Fruit fly (Drosophila melanogaster) whole organism, pupa: Measurements from ENCODE around the gene Gcn5.

ENCODE experiments used
- CG14655 ChIP-seq: fragments of 200-800 bp; sonication (Bioruptor generic); optimal IDR thresholded peaks from 3 replicates; lab custom pipeline; 2017; ENCODE audit warnings: mild to moderate bottlenecking, missing biosample characterization, missing genetic modification reagents, missing genetic modification characterization
- CG32121 ChIP-seq: fragments of 200-800 bp; sonication (Bioruptor generic); IDR thresholded peaks from 2 replicates; pipeline ENCODE4 v1.3.6; 2022; ENCODE audit warnings: missing biosample characterization, missing genetic modification characterization
- CG34367 ChIP-seq: fragments of 200-800 bp; sonication (Bioruptor generic); optimal IDR thresholded peaks from 2 replicates; lab custom pipeline; 2018; ENCODE audit warnings: missing biosample characterization, mild to moderate bottlenecking, missing genetic modification characterization
- CG8301 ChIP-seq: fragments of 200-800 bp; sonication (Bioruptor generic); optimal IDR thresholded peaks from 2 replicates; lab custom pipeline; 2018; ENCODE audit warnings: missing biosample characterization, mild to moderate bottlenecking, missing genetic modification characterization
- CG9948 ChIP-seq: fragments of 200-800 bp; sonication (Bioruptor generic); optimal IDR thresholded peaks from 2 replicates; lab custom pipeline; 2018; ENCODE audit warnings: missing biosample characterization, mild to moderate bottlenecking, missing genetic modification characterization, moderate library complexity
- D1 ChIP-seq: fragments of 200-800 bp; sonication (Bioruptor generic); optimal IDR thresholded peaks from 2 replicates; lab custom pipeline; 2018; ENCODE audit warnings: missing biosample characterization, mild to moderate bottlenecking, missing genetic modification characterization, moderate library complexity
- EcR ChIP-seq: fragments of 200-800 bp; sonication (Bioruptor generic); optimal IDR thresholded peaks from 3 replicates; lab custom pipeline; 2019; ENCODE audit warnings: missing biosample characterization, missing genetic modification characterization, mild to moderate bottlenecking, moderate library complexity, missing genetic modification reagents
- Ets98B ChIP-seq: fragments of 200-800 bp; sonication (Bioruptor generic); IDR thresholded peaks from 2 replicates; pipeline ENCODE4 v1.3.6; 2022; ENCODE audit warnings: missing biosample characterization, missing genetic modification characterization
- Pif1B ChIP-seq: fragments of 200-800 bp; sonication (Bioruptor generic); optimal IDR thresholded peaks from 3 replicates; lab custom pipeline; 2016; ENCODE audit warnings: missing biosample characterization, missing genetic modification characterization
- fd96Ca ChIP-seq: fragments of 200-800 bp; sonication (Bioruptor generic); IDR thresholded peaks from 3 replicates; pipeline ENCODE4 v1.3.6; 2022; ENCODE audit warnings: missing biosample characterization, missing genetic modification characterization
- gl ChIP-seq: fragments of 200-800 bp; sonication (Bioruptor generic); optimal IDR thresholded peaks from 2 replicates; lab custom pipeline; 2018; ENCODE audit warnings: missing biosample characterization, mild to moderate bottlenecking, missing genetic modification characterization
- rn ChIP-seq: fragments of 200-800 bp; sonication (Bioruptor generic); IDR thresholded peaks from 2 replicates; pipeline ENCODE4 v1.3.6; 2022; ENCODE audit warnings: missing biosample characterization, missing genetic modification characterization

DNA sequence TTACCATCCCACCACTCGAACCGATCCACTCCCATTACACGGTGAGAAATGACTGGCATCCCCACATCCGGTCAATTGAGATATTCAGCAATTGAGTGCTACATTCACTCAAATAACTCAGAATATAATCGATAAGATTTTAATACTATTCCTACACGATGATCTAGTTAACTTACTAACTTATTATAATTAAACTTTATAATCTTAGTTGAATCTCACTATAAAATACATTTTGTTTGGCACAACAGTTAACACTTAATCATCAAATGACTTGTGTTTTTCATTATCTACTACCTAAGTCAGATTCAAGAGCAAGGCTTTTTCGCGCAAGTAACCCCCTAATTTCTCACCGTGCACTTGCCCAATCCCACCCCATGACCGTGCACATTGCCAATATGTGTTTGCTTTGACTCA is 28.5 kb downstream of the Gcn5 start:
- TF ChIP-seq CG9948 (tag; lab: Kevin White, UChicago) (peak; percentile 82), fd96Ca (GFP tag; lab: Robert Waterston, UW) (peak; percentile 69; the same call in 2 of the 3 replicates), CG14655 (peak; percentile 95), CG34367 (tag; lab: Kevin White, UChicago) (peak; percentile 75), CG8301 (tag; lab: Kevin White, UChicago) (peak; percentile 92), rn (GFP tag; lab: Robert Waterston, UW) (0 out of 2 replicates have a peak, but pooled peaks have one; percentile 25), EcR (GFP tag; lab: Kevin White, UChicago) (no peak), gl (peak; percentile 60), CG32121 (GFP tag; lab: Robert Waterston, UW) (peak; percentile 73), Pif1B (peak; percentile 83), D1 (tag; lab: Kevin White, UChicago) (peak; percentile 75), Ets98B (GFP tag; lab: Robert Waterston, UW) (peak; percentile 67)
